Comparison of ENCODE assay signal across 2 fruit fly cellular contexts in genomic region chrX:18367806-18368643, dm6.
TF ChIP-seq lines count a peak whose summit lies in the region.

No protein-coding gene starts in this region.

TF ChIP-seq in whole organism, embryonic, 481 proteins besides CTCF, POLR2A, EP300 and RAD21 (continued from another document and continues in another):
- peak; percentile 65 for TF ChIP-seq CG11085 (GFP tag; IDR thresholded peaks at IDR 0.05; lab: Robert Waterston, UW)
- peak; percentile 75 for TF ChIP-seq ATbp (GFP tag; optimal IDR thresholded peaks at IDR 0.05; lab: Kevin White, UChicago)
- TF ChIP-seq tio (GFP tag; optimal IDR thresholded peaks at IDR 0.05; lab: Kevin White, UChicago): no peak
- peak; percentile 13 for TF ChIP-seq Fer2 (tag; optimal IDR thresholded peaks at IDR 0.05; lab: Kevin White, UChicago)
- no peak for TF ChIP-seq CG2129 (GFP tag; IDR thresholded peaks at IDR 0.05; lab: Robert Waterston, UW; ENCODE audit: partially characterized antibody)
- TF ChIP-seq gfzf (GFP tag; optimal IDR thresholded peaks at IDR 0.05; lab: Kevin White, UChicago): no peak
- TF ChIP-seq Neu2 (GFP tag; optimal IDR thresholded peaks at IDR 0.05; lab: Kevin White, UChicago; ENCODE audit: borderline replicate concordance): no peak
- TF ChIP-seq zfh1 (GFP tag; IDR thresholded peaks at IDR 0.05; lab: Robert Waterston, UW): peak; percentile 71
- peak; percentile 83 for TF ChIP-seq cwo (GFP tag; optimal IDR thresholded peaks at IDR 0.05; lab: Kevin White, UChicago)
- TF ChIP-seq her (GFP tag; optimal IDR thresholded peaks at IDR 0.05; lab: Kevin White, UChicago): peak; percentile 82
- peak; percentile 56 for TF ChIP-seq CG1647 (GFP tag; optimal IDR thresholded peaks at IDR 0.05; lab: Kevin White, UChicago)
- no peak for TF ChIP-seq CG8281 (tag; optimal IDR thresholded peaks at IDR 0.05; lab: Kevin White, UChicago)
- no peak for TF ChIP-seq eve (GFP tag; optimal IDR thresholded peaks at IDR 0.05; lab: Kevin White, UChicago)
- TF ChIP-seq caup (GFP tag; optimal IDR thresholded peaks at IDR 0.05; lab: Kevin White, UChicago; ENCODE audit: severe bottlenecking): peak; percentile 76
- TF ChIP-seq wor (GFP tag; IDR thresholded peaks at IDR 0.05; lab: Robert Waterston, UW): no peak
- peak; percentile 44; the same call in 1 of the 2 replicates for TF ChIP-seq gsb (GFP tag; IDR thresholded peaks at IDR 0.05; lab: Robert Waterston, UW)
- peak; percentile 61 for TF ChIP-seq unpg (GFP tag; optimal IDR thresholded peaks at IDR 0.05; lab: Kevin White, UChicago)
- peak; percentile 67 for TF ChIP-seq CG3281 (GFP tag; optimal IDR thresholded peaks at IDR 0.05; lab: Kevin White, UChicago)
- TF ChIP-seq cas (GFP tag; IDR thresholded peaks at IDR 0.05; lab: Robert Waterston, UW): peak; percentile 74
- TF ChIP-seq CG11560 (tag; IDR thresholded peaks at IDR 0.05; lab: Robert Waterston, UW): peak; percentile 61; the same call in 2 of the 3 replicates
- peak; percentile 46 for TF ChIP-seq odd (GFP tag; optimal IDR thresholded peaks at IDR 0.05; lab: Kevin White, UChicago)
- TF ChIP-seq CG2116 (GFP tag; optimal IDR thresholded peaks at IDR 0.05; lab: Kevin White, UChicago): peak; percentile 13
- peak; percentile 33 for TF ChIP-seq Atf3 (GFP tag; optimal IDR thresholded peaks at IDR 0.05; lab: Kevin White, UChicago)
- TF ChIP-seq fd102C (GFP tag; optimal IDR thresholded peaks at IDR 0.05; lab: Kevin White, UChicago): no peak
- TF ChIP-seq wek (GFP tag; optimal IDR thresholded peaks at IDR 0.05; lab: Kevin White, UChicago): peak; percentile 38
- peak; percentile 57 for TF ChIP-seq ewg (GFP tag; optimal IDR thresholded peaks at IDR 0.05; lab: Kevin White, UChicago)
- no peak for TF ChIP-seq ro (GFP tag; IDR thresholded peaks at IDR 0.05; lab: Robert Waterston, UW)
- peak; percentile 48 for TF ChIP-seq Atf-2 (GFP tag; optimal IDR thresholded peaks at IDR 0.05; lab: Kevin White, UChicago)
- TF ChIP-seq CG7839 (tag; optimal IDR thresholded peaks at IDR 0.05; lab: Kevin White, UChicago): peak; percentile 80
- TF ChIP-seq sd (tag; optimal IDR thresholded peaks at IDR 0.05; lab: Kevin White, UChicago): peak; percentile 84
- TF ChIP-seq shn (GFP tag; optimal IDR thresholded peaks at IDR 0.05; lab: Kevin White, UChicago): peak; percentile 79
- peak; percentile 35 for TF ChIP-seq CG12104 (GFP tag; optimal IDR thresholded peaks at IDR 0.05; lab: Kevin White, UChicago)
- TF ChIP-seq Ravus (GFP tag; IDR thresholded peaks at IDR 0.05; lab: Robert Waterston, UW): peak; percentile 55
- TF ChIP-seq ac (GFP tag; optimal IDR thresholded peaks at IDR 0.05; lab: Kevin White, UChicago): no peak
- peak; percentile 68; the same call in 1 of the 3 replicates for TF ChIP-seq ken (GFP tag; IDR thresholded peaks at IDR 0.05; lab: Robert Waterston, UW)
- TF ChIP-seq Max (GFP tag; optimal IDR thresholded peaks at IDR 0.05; lab: Kevin White, UChicago): peak; percentile 19
- peak; percentile 96 for TF ChIP-seq CG12769 (tag; optimal IDR thresholded peaks at IDR 0.05; lab: Kevin White, UChicago)
- TF ChIP-seq nerfin-1 (tag; optimal IDR thresholded peaks at IDR 0.05; lab: Kevin White, UChicago): peak; percentile 17
- no peak; the same call in 1 of the 2 replicates for TF ChIP-seq amos (GFP tag; IDR thresholded peaks at IDR 0.05; lab: Robert Waterston, UW; ENCODE audit: partially characterized antibody)
- TF ChIP-seq scrt (GFP tag; optimal IDR thresholded peaks at IDR 0.05; lab: Kevin White, UChicago): peak; percentile 66
- TF ChIP-seq pb (GFP tag; optimal IDR thresholded peaks at IDR 0.05; lab: Kevin White, UChicago): peak; percentile 43
- TF ChIP-seq dpn (GFP tag; optimal IDR thresholded peaks at IDR 0.05; lab: Kevin White, UChicago): peak; percentile 65 to 70
- peak; percentile 26 for TF ChIP-seq CG10267 (tag; optimal IDR thresholded peaks at IDR 0.05; lab: Kevin White, UChicago)
- TF ChIP-seq Dfd (GFP tag; optimal IDR thresholded peaks at IDR 0.05; lab: Kevin White, UChicago): no peak
- peak; percentile 17 for TF ChIP-seq CG8359 (GFP tag; optimal IDR thresholded peaks at IDR 0.05; lab: Kevin White, UChicago; ENCODE audit: borderline replicate concordance)
- TF ChIP-seq CG13624 (GFP tag; optimal IDR thresholded peaks at IDR 0.05; lab: Kevin White, UChicago): peak; percentile 78
- TF ChIP-seq salm (tag; optimal IDR thresholded peaks at IDR 0.05; lab: Kevin White, UChicago): no peak
- TF ChIP-seq CG11093 (GFP tag; IDR thresholded peaks at IDR 0.05; lab: Robert Waterston, UW): peak; percentile 46; the same call in 2 of the 3 replicates
- no peak for TF ChIP-seq dan (GFP tag; IDR thresholded peaks at IDR 0.05; lab: Robert Waterston, UW)
- TF ChIP-seq ERR (GFP tag; optimal IDR thresholded peaks at IDR 0.05; lab: Kevin White, UChicago): peak; percentile 65
- TF ChIP-seq so (GFP tag; IDR thresholded peaks at IDR 0.05; lab: Robert Waterston, UW): peak; percentile 62
- TF ChIP-seq CG7556 (GFP tag; optimal IDR thresholded peaks at IDR 0.05; lab: Kevin White, UChicago): peak; percentile 71
- peak; percentile 70 for TF ChIP-seq CG4730 (GFP tag; IDR thresholded peaks at IDR 0.05; lab: Robert Waterston, UW)
- peak; percentile 69; the same call in 2 of the 3 replicates for TF ChIP-seq CG6175 (GFP tag; IDR thresholded peaks at IDR 0.05; lab: Robert Waterston, UW)
- TF ChIP-seq CG16815 (GFP tag; optimal IDR thresholded peaks at IDR 0.05; lab: Kevin White, UChicago): peak; percentile 34
- peak; percentile 74 for TF ChIP-seq CG12071 (GFP tag; optimal IDR thresholded peaks at IDR 0.05; lab: Kevin White, UChicago)
- TF ChIP-seq CG14710 (tag; optimal IDR thresholded peaks at IDR 0.05; lab: Kevin White, UChicago): peak; percentile 5
- TF ChIP-seq CHES-1-like (GFP tag; optimal IDR thresholded peaks at IDR 0.05; lab: Kevin White, UChicago): peak; percentile 65
- TF ChIP-seq CG3838 (GFP tag; optimal IDR thresholded peaks at IDR 0.05; lab: Kevin White, UChicago): no peak
- TF ChIP-seq Stat92E (GFP tag; optimal IDR thresholded peaks at IDR 0.05; lab: Kevin White, UChicago): no peak
- TF ChIP-seq CG18599 (GFP tag; optimal IDR thresholded peaks at IDR 0.05; lab: Kevin White, UChicago): peak; percentile 90
- TF ChIP-seq Blimp-1 (GFP tag; optimal IDR thresholded peaks at IDR 0.05; lab: Kevin White, UChicago): peak; percentile 55
- TF ChIP-seq gro (GFP tag; optimal IDR thresholded peaks at IDR 0.05; lab: Kevin White, UChicago): peak; percentile 82
- peak; percentile 54 for TF ChIP-seq CG4282 (GFP tag; optimal IDR thresholded peaks at IDR 0.05; lab: Kevin White, UChicago)
- no peak for TF ChIP-seq pita (GFP tag; optimal IDR thresholded peaks at IDR 0.05; lab: Kevin White, UChicago)

TF ChIP-seq in whole organism, prepupa, 60 proteins besides CTCF, POLR2A, EP300 and RAD21 (continued from another document):
- peak; percentile 72 for TF ChIP-seq CG32006 (GFP tag; optimal IDR thresholded peaks at IDR 0.05; lab: Kevin White, UChicago)
- peak; percentile 38 for TF ChIP-seq OdsH (GFP tag; optimal IDR thresholded peaks at IDR 0.05; lab: Kevin White, UChicago)
- TF ChIP-seq fkh (GFP tag; optimal IDR thresholded peaks at IDR 0.05; lab: Kevin White, UChicago): no peak
- TF ChIP-seq topi (GFP tag; optimal IDR thresholded peaks at IDR 0.05; lab: Kevin White, UChicago): peak; percentile 31
- TF ChIP-seq Hr4 (GFP tag; optimal IDR thresholded peaks at IDR 0.05; lab: Kevin White, UChicago): peak; percentile 7
- peak; percentile 48 for TF ChIP-seq net (GFP tag; optimal IDR thresholded peaks at IDR 0.05; lab: Kevin White, UChicago)
TF ChIP-seq in whole organism, prepupa: peak in this region for 41.
